Fruit fly (Drosophila melanogaster) whole organism, wandering third instar larva: Measurements from ENCODE around the gene Arfip.

ENCODE experiments used
- Abd-B ChIP-seq: fragments of >200 bp; optimal IDR thresholded peaks from 2 replicates; lab custom pipeline; 2017; ENCODE audit warnings: missing biosample characterization, missing genetic modification characterization
- CG32264 ChIP-seq: fragments of 200-800 bp; sonication (Bioruptor generic); optimal IDR thresholded peaks from 2 replicates; lab custom pipeline; 2016; ENCODE audit warnings: missing biosample characterization, missing genetic modification characterization
- CG9705 ChIP-seq: fragments of 200-800 bp; sonication (Bioruptor generic); optimal IDR thresholded peaks from 2 replicates; lab custom pipeline; 2018; ENCODE audit warnings: missing biosample characterization, mild to moderate bottlenecking, missing genetic modification characterization
- CrebA ChIP-seq: fragments of 200-800 bp; sonication (Bioruptor generic); optimal IDR thresholded peaks from 2 replicates; lab custom pipeline; 2016; ENCODE audit warnings: missing biosample characterization, mild to moderate bottlenecking, missing genetic modification characterization, borderline replicate concordance
- Dfd ChIP-seq: fragments of >200 bp; optimal IDR thresholded peaks from 2 replicates; lab custom pipeline; 2017; ENCODE audit warnings: missing biosample characterization, missing genetic modification characterization
- Dif ChIP-seq: fragments of 200-275, 200-300 bp; sonication (Bioruptor generic); optimal IDR thresholded peaks from 2 replicates; lab custom pipeline; 2018; ENCODE audit warnings: missing biosample characterization, missing genetic modification characterization; ENCODE audit not compliant: partially characterized antibody
- GATAd ChIP-seq: sonication (Bioruptor generic); optimal IDR thresholded peaks from 2 replicates; lab custom pipeline; 2016; ENCODE audit warnings: missing biosample characterization, missing genetic modification characterization
- HLH106 ChIP-seq: fragments of 200-800 bp; optimal IDR thresholded peaks from 3 replicates; lab custom pipeline; 2019; ENCODE audit warnings: missing biosample characterization, mild to moderate bottlenecking, missing genetic modification characterization, moderate library complexity
- Hnf4 ChIP-seq: fragments of 200-800 bp; sonication (Bioruptor generic); optimal IDR thresholded peaks from 2 replicates; lab custom pipeline; 2016; ENCODE audit warnings: missing biosample characterization, mild to moderate bottlenecking, missing genetic modification characterization
- Hr78 ChIP-seq: fragments of >200 bp; optimal IDR thresholded peaks from 2 replicates; lab custom pipeline; 2017; ENCODE audit warnings: missing biosample characterization, missing genetic modification characterization
- Hr83 ChIP-seq: fragments of 200-300 bp; sonication (Bioruptor generic); optimal IDR thresholded peaks from 2 replicates; lab custom pipeline; 2016; ENCODE audit warnings: missing biosample characterization, mild to moderate bottlenecking, missing genetic modification characterization, moderate library complexity; ENCODE audit not compliant: poor library complexity, severe bottlenecking
- Jra ChIP-seq: sonication (Bioruptor generic); optimal IDR thresholded peaks from 2 replicates; lab custom pipeline; 2016; ENCODE audit warnings: missing biosample characterization, missing genetic modification characterization
- Mio ChIP-seq: sonication (Bioruptor generic); optimal IDR thresholded peaks from 2 replicates; lab custom pipeline; 2016; ENCODE audit warnings: missing biosample characterization, missing genetic modification characterization
- Myc ChIP-seq: fragments of >200 bp; optimal IDR thresholded peaks from 2 replicates; lab custom pipeline; 2017
- N ChIP-seq: fragments of >200 bp; optimal IDR thresholded peaks from 2 replicates; lab custom pipeline; 2018; ENCODE audit warnings: missing biosample characterization, missing external identifiers, missing genetic modification characterization
- OdsH ChIP-seq: fragments of 200-800 bp; sonication (Bioruptor generic); optimal IDR thresholded peaks from 2 replicates; lab custom pipeline; 2016; ENCODE audit warnings: missing biosample characterization, mild to moderate bottlenecking, missing genetic modification characterization
- Rel ChIP-seq, 2 experiments: fragments of 200-800 bp; sonication (Bioruptor generic) in 1 of 2; optimal IDR thresholded peaks; 2 replicates in 1 of 2; 3 replicates in 1 of 2; lab custom pipeline; 2016 to 2019; ENCODE audit warnings: mild to moderate bottlenecking in 2 of 2, missing biosample characterization in 2 of 2, missing genetic modification characterization in 2 of 2, moderate library complexity in 1 of 2
- Sp1 ChIP-seq: fragments of 200-800 bp; sonication (Bioruptor generic); optimal IDR thresholded peaks from 3 replicates; lab custom pipeline; 2019; ENCODE audit warnings: missing biosample characterization, mild to moderate bottlenecking, missing genetic modification characterization, moderate library complexity
- Vsx2 ChIP-seq: fragments of 200-300, 225-300 bp; sonication (Bioruptor generic); optimal IDR thresholded peaks from 2 replicates; lab custom pipeline; 2018; ENCODE audit warnings: missing biosample characterization, missing genetic modification characterization; ENCODE audit not compliant: partially characterized antibody
- br ChIP-seq: fragments of 200-800 bp; sonication (Bioruptor generic); optimal IDR thresholded peaks from 2 replicates; lab custom pipeline; 2016; ENCODE audit warnings: missing biosample characterization, missing genetic modification characterization
- brk ChIP-seq: fragments of 200-800 bp; sonication (Bioruptor generic); optimal IDR thresholded peaks from 2 replicates; lab custom pipeline; 2016; ENCODE audit warnings: missing biosample characterization, mild to moderate bottlenecking, missing genetic modification characterization
- dl ChIP-seq, 2 experiments: fragments of 175-275, 200-275 bp in 1 of 2; fragments of 200-275 bp in 1 of 2; sonication (Bioruptor generic); optimal IDR thresholded peaks; lab custom pipeline; 2018; ENCODE audit warnings: mild to moderate bottlenecking in 2 of 2, missing biosample characterization in 2 of 2, missing genetic modification characterization in 2 of 2, moderate library complexity in 2 of 2; ENCODE audit not compliant: partially characterized antibody in 2 of 2, insufficient read depth in 1 of 2
- dsf ChIP-seq: sonication (Bioruptor generic); optimal IDR thresholded peaks from 2 replicates; lab custom pipeline; 2016; ENCODE audit warnings: missing biosample characterization, missing genetic modification characterization, borderline replicate concordance
- ey ChIP-seq: fragments of 200-800 bp; sonication (Bioruptor generic); optimal IDR thresholded peaks from 2 replicates; lab custom pipeline; 2016; ENCODE audit warnings: missing biosample characterization, missing genetic modification characterization
- foxo ChIP-seq, 2 experiments: fragments of 200-800 bp; sonication (Bioruptor generic); optimal IDR thresholded peaks; 2 replicates in 1 of 2; 3 replicates in 1 of 2; lab custom pipeline; 2016 to 2017; ENCODE audit warnings: missing biosample characterization in 2 of 2, missing genetic modification characterization in 2 of 2
- fru ChIP-seq: fragments of 200-800 bp; sonication (Bioruptor generic); optimal IDR thresholded peaks from 3 replicates; lab custom pipeline; 2016; ENCODE audit warnings: missing biosample characterization, mild to moderate bottlenecking, missing genetic modification characterization
- h ChIP-seq: fragments of 200-800 bp; sonication (Bioruptor generic); optimal IDR thresholded peaks from 3 replicates; lab custom pipeline; 2016; ENCODE audit warnings: missing biosample characterization, mild to moderate bottlenecking, missing genetic modification characterization
- jim ChIP-seq: fragments of 175-275, 200-325 bp; sonication (Bioruptor generic); optimal IDR thresholded peaks from 2 replicates; lab custom pipeline; 2016; ENCODE audit warnings: missing biosample characterization, mild to moderate bottlenecking, missing genetic modification characterization
- lola ChIP-seq: fragments of >200 bp; optimal IDR thresholded peaks from 2 replicates; lab custom pipeline; 2017; ENCODE audit warnings: missing biosample characterization, missing genetic modification characterization
- pan ChIP-seq: fragments of >200 bp; optimal IDR thresholded peaks from 2 replicates; lab custom pipeline; 2017
- psq ChIP-seq: fragments of 200-800 bp; sonication (Bioruptor generic); optimal IDR thresholded peaks from 3 replicates; lab custom pipeline; 2017; ENCODE audit warnings: missing biosample characterization, mild to moderate bottlenecking, missing genetic modification characterization, moderate library complexity
- rgr ChIP-seq: fragments of 200-800 bp; sonication (Bioruptor generic); optimal IDR thresholded peaks from 3 replicates; lab custom pipeline; 2016; ENCODE audit warnings: missing biosample characterization, mild to moderate bottlenecking, missing genetic modification characterization
- sage ChIP-seq: fragments of 200-800 bp; sonication (Bioruptor generic); optimal IDR thresholded peaks from 2 replicates; lab custom pipeline; 2016; ENCODE audit warnings: missing biosample characterization, mild to moderate bottlenecking, missing genetic modification characterization
- sv ChIP-seq: fragments of 200-800 bp; sonication (Bioruptor generic); optimal IDR thresholded peaks from 3 replicates; lab custom pipeline; 2016; ENCODE audit warnings: missing biosample characterization, missing genetic modification characterization
- tai ChIP-seq: sonication (Bioruptor generic); optimal IDR thresholded peaks from 2 replicates; lab custom pipeline; 2016; ENCODE audit warnings: missing biosample characterization, missing genetic modification characterization
- usp ChIP-seq: fragments of >200 bp; optimal IDR thresholded peaks from 2 replicates; lab custom pipeline; 2017; ENCODE audit warnings: missing biosample characterization, missing genetic modification characterization
- woc ChIP-seq: sonication (Bioruptor generic); optimal IDR thresholded peaks from 2 replicates; lab custom pipeline; 2016; ENCODE audit warnings: missing biosample characterization, mild to moderate bottlenecking, missing genetic modification characterization

The Arfip gene

dm6 chr3R:11231705-11232261 is 3.0 kb downstream of the Arfip start, which contains the start of the genes CG17187 and Dph3:
Gene CG17187 (minus strand): TSS chr3R:11231879.
Gene Dph3 (plus strand): TSS chr3R:11231912.
- TF ChIP-seq usp (GFP tag; lab: Kevin White, UChicago) (no peak), CrebA (GFP tag; lab: Kevin White, UChicago) (no peak), Rel (GFP tag; optimal IDR thresholded peaks at IDR 0.05; lab: Kevin White, UChicago) (no peak), Rel (tag; optimal IDR thresholded peaks at IDR 0.05; lab: Kevin White, UChicago) (peak; percentile 37), sage (no peak), Myc (lab: Kevin White, UChicago) (peak; percentile 2), ey (GFP tag; lab: Kevin White, UChicago) (no peak)

- TF ChIP-seq woc (no peak), Mio (no peak), Rel (GFP tag; optimal IDR thresholded peaks at IDR 0.05; lab: Kevin White, UChicago) (no peak), Rel (tag; optimal IDR thresholded peaks at IDR 0.05; lab: Kevin White, UChicago) (no peak), HLH106 (tag; lab: Kevin White, UChicago) (no peak), Hr78 (GFP tag; lab: Kevin White, UChicago) (no peak), usp (GFP tag; lab: Kevin White, UChicago) (no peak), tai (GFP tag; lab: Kevin White, UChicago) (no peak), pan (lab: Kevin White, UChicago) (no peak), sage (no peak), psq (GFP tag; lab: Kevin White, UChicago) (no peak), CG9705 (GFP tag; lab: Kevin White, UChicago) (no peak), dsf (GFP tag; lab: Kevin White, UChicago) (no peak), GATAd (GFP tag; lab: Kevin White, UChicago) (no peak), Hr83 (GFP tag; lab: Kevin White, UChicago) (no peak)
These were observed 3.8 kb downstream of the Arfip start for dm6 chr3R:11231037-11231436.

dm6 chr3R:11230392-11230791 is 4.4 kb downstream of the Arfip start, which contains the start of gene GCC88:
Gene GCC88 (minus strand): TSS chr3R:11230600.
- TF ChIP-seq N (GFP tag; lab: Kevin White, UChicago) (no peak), h (GFP tag; lab: Kevin White, UChicago) (no peak), sv (no peak), rgr (GFP tag; lab: Kevin White, UChicago) (no peak), br (GFP tag; lab: Kevin White, UChicago) (no peak), Dif (no peak), Myc (lab: Kevin White, UChicago) (no peak), foxo (GFP tag; optimal IDR thresholded peaks at IDR 0.05; lab: Kevin White, UChicago) (no peak), fru (GFP tag; lab: Kevin White, UChicago) (no peak), Abd-B (no peak), CG32264 (GFP tag; lab: Kevin White, UChicago) (no peak), brk (GFP tag; lab: Kevin White, UChicago) (no peak), Dfd (GFP tag; lab: Kevin White, UChicago) (no peak), Vsx2 (GFP tag; lab: Kevin White, UChicago) (no peak), Hr83 (GFP tag; lab: Kevin White, UChicago) (no peak), Sp1 (GFP tag; lab: Kevin White, UChicago) (no peak), HLH106 (tag; lab: Kevin White, UChicago) (no peak), Hnf4 (GFP tag; lab: Kevin White, UChicago) (no peak), Jra (GFP tag; lab: Kevin White, UChicago) (no peak), lola (GFP tag; lab: Kevin White, UChicago) (no peak)
- TF ChIP-seq, all 38 proteins: peak for 0

- TF ChIP-seq Hr83 (GFP tag; lab: Kevin White, UChicago) (no peak), CrebA (GFP tag; lab: Kevin White, UChicago) (no peak), jim (GFP tag; lab: Kevin White, UChicago) (no peak), Dfd (GFP tag; lab: Kevin White, UChicago) (no peak), brk (GFP tag; lab: Kevin White, UChicago) (no peak), sv (peak; percentile 88), usp (GFP tag; lab: Kevin White, UChicago) (no peak), Dif (no peak), GATAd (GFP tag; lab: Kevin White, UChicago) (peak; percentile 17), fru (GFP tag; lab: Kevin White, UChicago) (peak; percentile 94), HLH106 (tag; lab: Kevin White, UChicago) (peak; percentile 98), dsf (GFP tag; lab: Kevin White, UChicago) (no peak), tai (GFP tag; lab: Kevin White, UChicago) (no peak), pan (lab: Kevin White, UChicago) (no peak), Jra (GFP tag; lab: Kevin White, UChicago) (no peak), h (GFP tag; lab: Kevin White, UChicago) (peak; percentile 94), psq (GFP tag; lab: Kevin White, UChicago) (peak; percentile 92), Myc (lab: Kevin White, UChicago) (no peak), Abd-B (no peak), foxo (GFP tag; optimal IDR thresholded peaks at IDR 0.05; lab: Kevin White, UChicago) (peak in 1 of 2 experiments; percentile 98), N (GFP tag; lab: Kevin White, UChicago) (no peak), CG32264 (GFP tag; lab: Kevin White, UChicago) (peak; percentile 77), Mio (peak; percentile 50), Hr78 (GFP tag; lab: Kevin White, UChicago) (no peak), Hnf4 (GFP tag; lab: Kevin White, UChicago) (no peak), Sp1 (GFP tag; lab: Kevin White, UChicago) (peak; percentile 99), dl (GFP tag; optimal IDR thresholded peaks at IDR 0.05; lab: Kevin White, UChicago; ENCODE audit: insufficient read depth in 1 of 2, partially characterized antibody in 2 of 2) (no peak), br (GFP tag; lab: Kevin White, UChicago) (peak; percentile 92), woc (peak; percentile 96), Vsx2 (GFP tag; lab: Kevin White, UChicago) (no peak), OdsH (GFP tag; lab: Kevin White, UChicago) (peak; percentile 97)
These were observed 8.3 kb downstream of the Arfip start, which contains the start of gene CG17726 for dm6 chr3R:11226496-11226895. Gene CG17726 (plus strand): TSS chr3R:11226762.
